Fruit fly (Drosophila melanogaster) whole organism, wandering third instar larva: ENCODE measurements around the gene CRAT.

Experiments
- Hnf4 ChIP-seq: fragments of 200-800 bp; sonication (Bioruptor generic); optimal IDR thresholded peaks from 2 replicates; lab custom pipeline; 2016; ENCODE audit warnings: missing biosample characterization, mild to moderate bottlenecking, missing genetic modification characterization
- dmrt93B ChIP-seq: fragments of 200-800 bp; sonication (Bioruptor generic); optimal IDR thresholded peaks from 2 replicates; lab custom pipeline; 2018; ENCODE audit warnings: missing biosample characterization, mild to moderate bottlenecking, missing genetic modification characterization

DNA sequence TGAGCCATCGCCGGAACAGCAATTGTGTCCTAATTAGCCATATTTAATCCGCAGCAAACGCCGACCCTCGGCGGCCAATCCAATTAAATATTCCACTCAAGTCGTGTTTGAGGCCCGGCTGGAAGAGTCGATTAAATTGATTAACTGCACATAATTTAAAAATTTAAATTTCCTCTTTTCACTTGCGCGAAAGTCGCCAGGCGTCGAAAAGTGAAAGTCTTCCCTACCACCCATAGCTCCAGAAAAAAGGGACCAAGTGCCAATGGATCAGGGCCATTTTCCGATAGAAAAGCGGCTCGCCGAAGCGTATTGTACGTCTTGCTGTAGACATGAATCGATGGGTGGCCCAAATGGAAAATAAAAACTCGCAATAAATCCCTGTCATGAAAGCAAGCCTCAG is 38.4 kb downstream of the CRAT start:
- TF ChIP-seq dmrt93B (GFP tag; lab: Kevin White, UChicago): no peak
- no peak for TF ChIP-seq Hnf4 (GFP tag; lab: Kevin White, UChicago)
